Worm (Caenorhabditis elegans): ENCODE data around the gene Y41G9A.17.

DNA sequence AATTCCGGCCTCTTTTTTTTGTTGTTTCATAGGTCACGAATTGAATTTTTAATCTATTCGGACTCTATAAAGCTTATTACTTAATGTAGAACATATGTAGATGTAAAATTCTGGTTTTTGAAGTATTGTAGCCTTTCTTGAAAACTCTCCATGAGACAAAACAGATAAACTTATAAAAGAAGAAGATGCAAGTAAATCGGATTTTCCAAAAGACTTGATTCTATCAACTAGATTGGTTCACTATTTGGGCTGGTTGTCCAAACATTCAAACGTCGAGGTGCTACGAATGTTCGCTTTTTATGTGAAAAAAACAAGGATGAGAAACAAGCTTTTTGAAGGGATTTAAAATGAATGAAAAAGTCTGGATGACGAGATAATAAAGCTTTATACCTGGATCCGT lies 40.5 kb upstream of the Y41G9A.17 start:
- no peak for TF ChIP-seq ama-1 (optimal IDR thresholded peaks at IDR 0.05)
- TF ChIP-seq ceh-13 (GFP tag; optimal IDR thresholded peaks at IDR 0.05) = no peak
- TF ChIP-seq hmg-4 (GFP tag; optimal IDR thresholded peaks at IDR 0.05) = no peak
- TF ChIP-seq flt-1 (GFP tag; IDR thresholded peaks at IDR 0.05) = no peak
- no peak for TF ChIP-seq sea-1 (GFP tag; conservative IDR thresholded peaks at IDR 0.05)
